Fruit fly (Drosophila melanogaster): ENCODE measurements around the gene Adk1.

The Adk1 gene

DNA sequence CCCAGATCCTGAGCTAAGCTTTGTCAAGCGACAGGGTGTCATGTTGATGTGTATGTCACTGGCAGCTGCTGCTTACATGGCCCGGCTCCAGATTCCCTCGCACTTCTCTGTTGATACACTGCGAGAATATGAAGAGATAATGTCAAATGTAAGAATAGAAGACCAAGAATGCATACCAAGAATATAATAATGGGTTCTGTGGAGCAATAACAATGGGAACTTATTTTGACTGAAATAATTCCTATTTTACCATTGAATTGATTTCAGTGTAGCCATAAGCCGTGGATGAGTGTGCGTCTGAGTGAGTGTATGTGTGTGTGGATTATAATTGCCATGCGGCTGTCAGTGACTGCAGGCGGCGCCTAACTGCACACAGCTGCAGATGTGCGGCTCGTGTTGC is 1.6 kb upstream of the Adk1 start (continued):
- peak; percentile 50 for TF ChIP-seq dm (GFP tag; optimal IDR thresholded peaks at IDR 0.05)
- TF ChIP-seq trh (GFP tag; optimal IDR thresholded peaks at IDR 0.05): no peak
- TF ChIP-seq Camta (GFP tag; optimal IDR thresholded peaks at IDR 0.05): no peak
- no peak for TF ChIP-seq Atf6 (GFP tag; IDR thresholded peaks at IDR 0.05)

DNA sequence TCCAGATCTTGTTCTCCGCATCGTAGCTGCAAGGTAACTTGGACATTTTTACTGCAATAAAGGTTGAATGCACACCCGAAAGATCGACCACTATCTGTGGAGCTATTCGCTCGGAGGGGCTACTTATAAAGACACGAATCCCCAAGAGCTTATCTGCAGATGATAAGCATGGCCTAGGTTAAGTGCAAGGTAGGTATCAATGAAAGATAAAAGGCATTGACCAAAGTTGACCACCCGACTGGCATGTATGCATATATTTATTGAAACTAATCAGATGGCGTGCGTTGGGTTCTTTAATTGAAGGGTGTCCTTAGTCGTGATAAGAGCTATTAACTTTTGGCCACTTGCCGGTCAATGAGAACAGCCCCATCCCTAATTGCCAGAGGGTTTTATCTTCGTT is 12.5 kb downstream of the Adk1 start, which contains the start of gene CG4830:
Gene CG4830 (minus strand): TSS at position 101 of the 400 bp plus-strand sequence.
- TF ChIP-seq grau (tag; optimal IDR thresholded peaks at IDR 0.05) (no peak), CG15601 (tag; optimal IDR thresholded peaks at IDR 0.05) (no peak), CG17328 (GFP tag; IDR thresholded peaks at IDR 0.05) (no peak), Lhr (GFP tag; optimal IDR thresholded peaks at IDR 0.05) (no peak), mirr (GFP tag; optimal IDR thresholded peaks at IDR 0.05) (peak; percentile 28), CG15696 (tag; optimal IDR thresholded peaks at IDR 0.05) (no peak)

DNA sequence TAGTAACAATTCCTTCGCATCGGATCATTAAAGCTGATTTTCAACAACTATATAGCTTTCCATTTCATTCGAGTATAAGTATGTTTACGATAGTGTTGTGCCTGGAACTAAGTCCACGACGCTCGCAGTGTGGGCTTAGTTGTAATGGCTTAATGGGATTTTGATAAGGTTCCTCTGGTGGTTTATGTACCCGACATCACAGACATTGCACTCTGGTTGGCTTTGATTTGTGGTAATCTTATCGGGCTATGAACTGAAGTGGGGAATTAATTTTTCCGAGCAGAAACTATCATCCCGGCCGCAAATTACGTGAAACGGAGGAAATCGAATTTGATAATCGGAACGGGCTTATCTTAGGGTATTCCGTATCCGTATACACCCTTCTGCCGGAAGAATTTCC is 13.8 kb downstream of the Adk1 start:
- TF ChIP-seq ken (GFP tag; IDR thresholded peaks at IDR 0.05) (no peak), CG9437 (GFP tag; optimal IDR thresholded peaks at IDR 0.05) (no peak), sc (optimal IDR thresholded peaks at IDR 0.05) (no peak), sc (GFP tag; optimal IDR thresholded peaks at IDR 0.05) (no peak), mirr (GFP tag; optimal IDR thresholded peaks at IDR 0.05) (peak; percentile 80), sug (tag; optimal IDR thresholded peaks at IDR 0.05) (peak; percentile 64), Meics (GFP tag; optimal IDR thresholded peaks at IDR 0.05) (no peak), CG12219 (GFP tag; optimal IDR thresholded peaks at IDR 0.05) (no peak), grn (GFP tag; optimal IDR thresholded peaks at IDR 0.05) (peak; percentile 43), CG4424 (GFP tag; optimal IDR thresholded peaks at IDR 0.05) (no peak), exex (tag; optimal IDR thresholded peaks at IDR 0.05) (peak; percentile 84)

DNA sequence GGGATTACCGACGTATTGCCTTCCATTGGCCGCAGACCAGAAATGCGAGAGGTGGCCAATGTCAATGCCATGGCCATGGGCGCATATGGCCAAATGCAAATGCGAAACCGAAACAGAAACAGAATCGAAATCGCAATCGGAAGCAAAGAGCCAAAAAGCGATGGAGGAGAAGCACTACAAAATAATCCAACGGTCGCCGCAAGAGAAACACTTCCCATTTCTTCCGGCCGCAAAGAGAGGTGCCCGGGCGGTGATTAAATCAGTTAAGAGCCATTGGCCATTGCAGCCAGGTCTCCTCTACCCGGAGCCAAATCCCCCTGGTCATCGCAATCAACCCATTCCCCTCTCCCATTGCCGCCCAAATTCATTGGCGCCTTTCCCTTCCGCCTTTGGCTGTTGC is 16.5 kb downstream of the Adk1 start, which contains the start of gene CG14742:
Gene CG14742 (plus strand): TSS at position 301 of the 400 bp plus-strand sequence.
- TF ChIP-seq sna (GFP tag; IDR thresholded peaks at IDR 0.05; ENCODE audit: partially characterized antibody) (no peak), br (optimal IDR thresholded peaks at IDR 0.05) (no peak), Kr (GFP tag; optimal IDR thresholded peaks at IDR 0.05) (no peak), CG14014 (GFP tag; IDR thresholded peaks at IDR 0.05) (no peak), CG10274 (GFP tag; optimal IDR thresholded peaks at IDR 0.05) (no peak), dan (GFP tag; IDR thresholded peaks at IDR 0.05) (no peak), Antp (GFP tag; optimal IDR thresholded peaks at IDR 0.05) (no peak), Doc3 (GFP tag; IDR thresholded peaks at IDR 0.05; ENCODE audit: partially characterized antibody) (no peak)

DNA sequence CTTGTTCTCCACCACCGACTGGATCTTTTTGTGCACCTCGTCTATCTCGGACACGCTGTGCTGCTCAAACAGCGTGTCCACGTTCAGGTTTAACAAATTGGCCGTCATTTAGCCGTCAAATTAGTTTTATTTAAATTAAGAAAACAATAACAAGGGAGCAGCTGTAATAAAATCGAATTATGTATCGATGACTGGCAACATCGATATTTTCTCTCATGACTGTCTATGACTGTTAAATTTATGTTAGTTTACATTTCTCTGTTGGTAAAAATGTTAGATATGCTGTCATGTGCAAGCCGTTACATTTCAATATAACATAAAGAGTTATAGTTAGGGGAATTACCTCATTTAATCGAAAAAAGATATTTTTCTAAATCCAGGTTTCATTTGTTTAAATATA is 21.8 kb downstream of the Adk1 start, which contains the start of gene Cog1:
Gene Cog1 (minus strand): TSS at position 190 of the 400 bp plus-strand sequence.
- TF ChIP-seq sc (optimal IDR thresholded peaks at IDR 0.05): no peak
- no peak for TF ChIP-seq sc (GFP tag; optimal IDR thresholded peaks at IDR 0.05)
- TF ChIP-seq HLH54F (GFP tag; optimal IDR thresholded peaks at IDR 0.05): no peak
- peak; percentile 65; the same call in 1 of the 2 replicates for TF ChIP-seq MBD-R2 (GFP tag; IDR thresholded peaks at IDR 0.05)
- no peak for TF ChIP-seq fd102C (GFP tag; optimal IDR thresholded peaks at IDR 0.05)
- TF ChIP-seq CG2202 (tag; optimal IDR thresholded peaks at IDR 0.05): no peak
- TF ChIP-seq tna (GFP tag; IDR thresholded peaks at IDR 0.05; ENCODE audit: partially characterized antibody): peak; percentile 59
- TF ChIP-seq HmgZ (tag; optimal IDR thresholded peaks at IDR 0.05): no peak
- TF ChIP-seq CG13424 (tag; optimal IDR thresholded peaks at IDR 0.05): no peak
- no peak for TF ChIP-seq Ptx1 (GFP tag; IDR thresholded peaks at IDR 0.05)
- peak; percentile 55; the same call in 2 of the 3 replicates for TF ChIP-seq knrl (GFP tag; IDR thresholded peaks at IDR 0.05; ENCODE audit: partially characterized antibody)
- no peak for TF ChIP-seq CG12219 (GFP tag; optimal IDR thresholded peaks at IDR 0.05)
- no peak for TF ChIP-seq CG2199 (GFP tag; IDR thresholded peaks at IDR 0.05)
- no peak for TF ChIP-seq CG17186 (GFP tag; optimal IDR thresholded peaks at IDR 0.05)
- TF ChIP-seq sens (GFP tag): peak; percentile 13
- TF ChIP-seq CG6791 (GFP tag; IDR thresholded peaks at IDR 0.05; ENCODE audit: partially characterized antibody): peak; percentile 71
- 0 out of 4 replicates have a peak, but pooled peaks have one; percentile 37 for TF ChIP-seq chinmo (GFP tag; IDR thresholded peaks at IDR 0.05; ENCODE audit: partially characterized antibody)
- no peak for TF ChIP-seq nau (GFP tag; optimal IDR thresholded peaks at IDR 0.05)
- TF ChIP-seq amos (GFP tag; IDR thresholded peaks at IDR 0.05; ENCODE audit: partially characterized antibody): peak; percentile 72
- TF ChIP-seq Dip3 (GFP tag; optimal IDR thresholded peaks at IDR 0.05): no peak

All from whole organism, embryonic.